Worm (Caenorhabditis elegans): ENCODE measurements around the gene F15G9.6.

DNA sequence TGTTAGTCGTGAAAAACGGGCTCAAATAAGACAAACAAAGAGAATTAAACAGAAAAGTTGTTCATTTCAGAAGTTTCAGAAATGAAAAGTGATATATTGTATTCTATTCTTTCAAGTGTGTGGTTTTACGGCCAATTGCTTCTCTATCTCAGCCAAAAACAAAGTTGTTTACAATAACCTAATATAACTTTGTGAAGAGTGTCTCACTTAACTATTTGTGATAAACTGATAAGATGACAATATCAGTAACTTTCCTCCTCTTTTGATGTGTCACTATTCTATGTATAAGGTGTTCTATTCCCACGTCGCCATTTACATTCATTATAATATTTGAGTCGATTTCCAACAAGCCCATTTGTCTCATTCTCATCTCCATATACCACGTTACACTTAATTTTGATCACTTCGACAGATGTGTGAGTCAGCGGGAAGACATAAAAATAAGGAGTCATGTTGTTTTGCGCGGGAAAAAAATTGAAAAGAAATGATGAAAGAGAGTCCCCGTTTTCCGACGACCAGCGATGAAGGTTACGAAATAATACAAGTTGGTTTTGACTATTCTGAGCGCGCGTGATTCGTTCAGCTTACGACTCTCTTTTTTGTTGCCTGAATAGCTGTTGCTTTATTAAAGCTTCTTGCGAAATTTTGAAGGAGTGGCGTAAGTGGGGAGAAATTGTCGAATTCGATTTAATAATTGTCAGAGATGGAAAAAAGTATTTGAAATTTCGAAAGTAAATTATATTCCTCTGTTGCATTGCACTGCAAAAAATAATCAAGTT lies 4.1 kb upstream of the F15G9.6 start:
- TF ChIP-seq fos-1 (tag; optimal IDR thresholded peaks at IDR 0.05): no peak
- no peak for TF ChIP-seq mml-1 (tag; optimal IDR thresholded peaks at IDR 0.05)
- TF ChIP-seq nhr-28 (tag; optimal IDR thresholded peaks at IDR 0.05): no peak
- no peak for TF ChIP-seq fkh-2 (tag; optimal IDR thresholded peaks at IDR 0.05)
